Worm (Caenorhabditis elegans) whole organism, early embryonic: ENCODE data around the gene fipr-2.

Experiments used
- B0310.2 ChIP-seq: sonication (generic microtip); optimal IDR thresholded peaks from 2 replicates; lab custom pipeline; 2016; ENCODE audit warnings: mild to moderate bottlenecking, missing genetic modification characterization, missing compliant biosample characterization
- F13C5.2 ChIP-seq: sonication (generic microtip); optimal IDR thresholded peaks from 2 replicates; lab custom pipeline; 2017; ENCODE audit warnings: mild to moderate bottlenecking, missing genetic modification characterization, inconsistent platforms, missing compliant biosample characterization
- aly-1 ChIP-seq: sonication (generic microtip); optimal IDR thresholded peaks from 2 replicates; lab custom pipeline; 2016; ENCODE audit warnings: missing genetic modification characterization, missing compliant biosample characterization
- ama-1 ChIP-seq: fragments of 150-350 bp; optimal IDR thresholded peaks from 2 replicates; lab custom pipeline; 2014
- ceh-13 ChIP-seq: fragments of 200-800 bp; sonication (Bioruptor generic); optimal IDR thresholded peaks from 2 replicates; lab custom pipeline; 2018; ENCODE audit warnings: mild to moderate bottlenecking, missing genetic modification characterization, missing compliant biosample characterization
- ceh-36 ChIP-seq: sonication (generic microtip); optimal IDR thresholded peaks from 2 replicates; lab custom pipeline; 2016; ENCODE audit warnings: missing genetic modification characterization, inconsistent platforms, missing compliant biosample characterization
- ets-7 ChIP-seq: sonication (generic microtip); optimal IDR thresholded peaks from 2 replicates; lab custom pipeline; 2016; ENCODE audit warnings: missing genotype, missing genetic modification characterization, missing compliant biosample characterization
- flt-1 ChIP-seq: fragments of 200-800 bp; sonication (Bioruptor generic); IDR thresholded peaks from 2 replicates; pipeline ENCODE4 v1.3.6; 2022; ENCODE audit warnings: missing genetic modification characterization, missing compliant biosample characterization
- hmbx-1 ChIP-seq: sonication (generic microtip); optimal IDR thresholded peaks from 2 replicates; lab custom pipeline; 2016; ENCODE audit warnings: mild to moderate bottlenecking, missing genetic modification characterization, missing compliant biosample characterization
- hmg-4 ChIP-seq: fragments of 200-800 bp; sonication (Bioruptor generic); optimal IDR thresholded peaks from 2 replicates; lab custom pipeline; 2018; ENCODE audit warnings: mild to moderate bottlenecking, missing genetic modification characterization, missing compliant biosample characterization
- hnd-1 ChIP-seq: sonication (generic microtip); optimal IDR thresholded peaks from 2 replicates; lab custom pipeline; 2016; ENCODE audit warnings: missing genetic modification characterization, missing compliant biosample characterization
- pes-1 ChIP-seq: fragments of 200-800 bp; sonication (Bioruptor generic); IDR thresholded peaks from 2 replicates; pipeline ENCODE4 v1.3.6; 2022; ENCODE audit warnings: missing genetic modification reagents, missing genetic modification characterization, missing compliant biosample characterization
- scrt-1 ChIP-seq: fragments of 200-800 bp; sonication (Bioruptor generic); IDR thresholded peaks from 2 replicates; pipeline ENCODE4 v1.3.6; 2022; ENCODE audit warnings: missing genetic modification characterization, missing compliant biosample characterization
- sea-1 ChIP-seq: fragments of 200-800 bp; sonication (Bioruptor generic); conservative IDR thresholded peaks from 2 replicates; pipeline ENCODE4 v1.3.6; 2022; ENCODE audit warnings: missing genetic modification characterization, missing compliant biosample characterization
- tbx-11 ChIP-seq: fragments of 200-800 bp; sonication (Bioruptor generic); IDR thresholded peaks from 2 replicates; pipeline ENCODE4 v1.3.6; 2022; ENCODE audit warnings: missing genetic modification characterization, missing compliant biosample characterization
- tbx-37 ChIP-seq: fragments of 200-800 bp; sonication (Bioruptor generic); conservative IDR thresholded peaks from 2 replicates; pipeline ENCODE4 v1.3.6; 2022; ENCODE audit warnings: missing genetic modification reagents, missing genetic modification characterization, missing compliant biosample characterization
- tra-4 ChIP-seq: sonication (generic microtip); optimal IDR thresholded peaks from 2 replicates; lab custom pipeline; 2017; ENCODE audit warnings: missing genetic modification characterization, missing compliant biosample characterization

The fipr-2 gene

ce11 chrV:12365104-12365503, at the start of gene fipr-2:
Gene fipr-2 (plus strand): TSS chrV:12365348.
- no peak for TF ChIP-seq F13C5.2 (tag; lab: Kevin White, UChicago)
- no peak for TF ChIP-seq B0310.2
- TF ChIP-seq tra-4 (tag; lab: Kevin White, UChicago) = no peak
- no peak for TF ChIP-seq ceh-13
- no peak for TF ChIP-seq hmg-4
- no peak for TF ChIP-seq ama-1 (lab: Kevin White, UChicago)
- TF ChIP-seq tbx-11 = no peak
- no peak for TF ChIP-seq ceh-36 (tag; lab: Kevin White, UChicago)
- TF ChIP-seq scrt-1 (GFP tag; lab: Robert Waterston, UW) = no peak
- TF ChIP-seq hnd-1 (tag; lab: Kevin White, UChicago) = no peak
- TF ChIP-seq aly-1 (tag; lab: Kevin White, UChicago) = no peak
- TF ChIP-seq hmbx-1 (tag; lab: Kevin White, UChicago) = no peak
- TF ChIP-seq sea-1 (GFP tag; lab: Robert Waterston, UW) = no peak
- TF ChIP-seq pes-1 = no peak
- TF ChIP-seq tbx-37 = no peak

- TF ChIP-seq F13C5.2 (tag; lab: Kevin White, UChicago) (no peak), scrt-1 (GFP tag; lab: Robert Waterston, UW) (no peak), sea-1 (GFP tag; lab: Robert Waterston, UW) (no peak), pes-1 (no peak), ama-1 (lab: Kevin White, UChicago) (no peak), hmbx-1 (tag; lab: Kevin White, UChicago) (no peak), ceh-36 (tag; lab: Kevin White, UChicago) (no peak), tbx-37 (no peak), ets-7 (tag; lab: Kevin White, UChicago) (no peak)
These were observed 49.1 kb upstream of the fipr-2 start for ce11 chrV:12316076-12316475.

ce11 chrV:12317080-12317479, 48.1 kb upstream of the fipr-2 start, which contains the start of gene R04F11.3:
Gene R04F11.3 (minus strand): TSS chrV:12317180.
- TF ChIP-seq sea-1 (GFP tag; lab: Robert Waterston, UW) (no peak), tbx-11 (no peak), B0310.2 (no peak), hnd-1 (tag; lab: Kevin White, UChicago) (no peak), pes-1 (no peak), hmg-4 (no peak), ceh-13 (no peak), tra-4 (tag; lab: Kevin White, UChicago) (no peak), hmbx-1 (tag; lab: Kevin White, UChicago) (no peak), F13C5.2 (tag; lab: Kevin White, UChicago) (no peak), ets-7 (tag; lab: Kevin White, UChicago) (no peak), ama-1 (lab: Kevin White, UChicago) (no peak), tbx-37 (no peak), ceh-36 (tag; lab: Kevin White, UChicago) (no peak)

ce11 chrV:12317894-12318553, 47.1 kb upstream of the fipr-2 start, which contains the start of the genes R04F11.5 and R04F11.2:
Gene R04F11.5 (minus strand): TSS chrV:12318019.
Gene R04F11.2 (plus strand): TSS chrV:12318381.
- 0 out of 2 replicates have a peak, but pooled peaks have one; percentile 31 for TF ChIP-seq pes-1
- TF ChIP-seq ceh-36 (tag; lab: Kevin White, UChicago) = no peak
- peak; percentile 15 for TF ChIP-seq F13C5.2 (tag; lab: Kevin White, UChicago)

- TF ChIP-seq ets-7 (tag; lab: Kevin White, UChicago) (no peak), B0310.2 (no peak), hmg-4 (no peak), pes-1 (no peak), tbx-37 (no peak), F13C5.2 (tag; lab: Kevin White, UChicago) (no peak)
These were observed 44.8 kb upstream of the fipr-2 start for ce11 chrV:12320274-12320839.

- TF ChIP-seq F13C5.2 (tag; lab: Kevin White, UChicago) (no peak), pes-1 (no peak)
These were observed 38.5 kb upstream of the fipr-2 start for ce11 chrV:12326638-12327037.

ce11 chrV:12329173-12329572, 36.0 kb upstream of the fipr-2 start:
- TF ChIP-seq aly-1 (tag; lab: Kevin White, UChicago) = no peak
- TF ChIP-seq F13C5.2 (tag; lab: Kevin White, UChicago) = no peak
- no peak for TF ChIP-seq hmg-4
- TF ChIP-seq tra-4 (tag; lab: Kevin White, UChicago) = no peak

- TF ChIP-seq hnd-1 (tag; lab: Kevin White, UChicago) = peak; percentile 9
- TF ChIP-seq ceh-13 = peak; percentile 10
- no peak for TF ChIP-seq B0310.2
- TF ChIP-seq hmg-4 = peak; percentile 44
- peak; percentile 82 for TF ChIP-seq pes-1
- no peak for TF ChIP-seq ama-1 (lab: Kevin White, UChicago)
- no peak for TF ChIP-seq tra-4 (tag; lab: Kevin White, UChicago)
- TF ChIP-seq flt-1 = 0 out of 2 replicates have a peak, but pooled peaks have one; percentile 50
- TF ChIP-seq sea-1 (GFP tag; lab: Robert Waterston, UW) = peak; percentile 69; the same call in 1 of the 2 replicates
- TF ChIP-seq tbx-37 = peak; percentile 46; the same call in 1 of the 2 replicates
- TF ChIP-seq scrt-1 (GFP tag; lab: Robert Waterston, UW) = 0 out of 2 replicates have a peak, but pooled peaks have one; percentile 65
- peak; percentile 47 for TF ChIP-seq ceh-36 (tag; lab: Kevin White, UChicago)
- no peak; the same call in 1 of the 2 replicates for TF ChIP-seq tbx-11
These were observed 33.3 kb upstream of the fipr-2 start for ce11 chrV:12331820-12332219.
